Fruit fly (Drosophila melanogaster) whole organism: Measurements from ENCODE around the gene aph-1.

Source experiments
- Dll ChIP-seq: fragments of >200 bp; optimal IDR thresholded peaks from 2 replicates; lab custom pipeline; 2017
- EcR ChIP-seq, 2 experiments: fragments of >200 bp; optimal IDR thresholded peaks; 2 replicates each; lab custom pipeline; 2017; ENCODE audit warnings: missing biosample characterization in 2 of 2, missing genetic modification characterization in 2 of 2, missing genetic modification reagents in 2 of 2
- psq ChIP-seq: fragments of >200 bp; optimal IDR thresholded peaks from 2 replicates; lab custom pipeline; 2017

- TF ChIP-seq Dll (lab: Kevin White, UChicago) (no peak), psq (no peak), EcR (GFP tag; optimal IDR thresholded peaks at IDR 0.05; lab: Kevin White, UChicago) (no peak)
Observed at dm6 chr2L:2799909-2800478, 34.0 kb downstream of the aph-1 start, which contains the start of gene Syt1.
